Fruit fly (Drosophila melanogaster): Measurements from ENCODE around the gene nuf.

nuf gene

dm6 chr3L:14160436-14160835 lies 30.2 kb upstream of the nuf start (continued):
- TF ChIP-seq CG9139 (GFP tag; optimal IDR thresholded peaks at IDR 0.05) (no peak), CG6808 (GFP tag; optimal IDR thresholded peaks at IDR 0.05) (no peak), CG11762 (GFP tag; optimal IDR thresholded peaks at IDR 0.05; ENCODE audit: insufficient read depth) (no peak), CG3032 (tag; optimal IDR thresholded peaks at IDR 0.05) (no peak), Gug (GFP tag; IDR thresholded peaks at IDR 0.05) (no peak), CG1621 (tag; optimal IDR thresholded peaks at IDR 0.05) (no peak), svp (GFP tag) (peak; percentile 68), fd85E (GFP tag; optimal IDR thresholded peaks at IDR 0.05) (no peak), CG32006 (GFP tag; optimal IDR thresholded peaks at IDR 0.05) (peak; percentile 35), Met (GFP tag; optimal IDR thresholded peaks at IDR 0.05) (no peak), CG8632 (GFP tag; optimal IDR thresholded peaks at IDR 0.05) (peak; percentile 30), Eip75B (GFP tag; optimal IDR thresholded peaks at IDR 0.05) (no peak), dac (GFP tag; optimal IDR thresholded peaks at IDR 0.05) (no peak), Lpt (GFP tag; optimal IDR thresholded peaks at IDR 0.05) (no peak), Hr4 (GFP tag; optimal IDR thresholded peaks at IDR 0.05) (no peak), CG8119 (GFP tag; IDR thresholded peaks at IDR 0.05) (0 out of 3 replicates have a peak, but pooled peaks have one; percentile 24), CG11294 (GFP tag; IDR thresholded peaks at IDR 0.05) (no peak), esn (GFP tag; optimal IDR thresholded peaks at IDR 0.05) (peak; percentile 39)

DNA sequence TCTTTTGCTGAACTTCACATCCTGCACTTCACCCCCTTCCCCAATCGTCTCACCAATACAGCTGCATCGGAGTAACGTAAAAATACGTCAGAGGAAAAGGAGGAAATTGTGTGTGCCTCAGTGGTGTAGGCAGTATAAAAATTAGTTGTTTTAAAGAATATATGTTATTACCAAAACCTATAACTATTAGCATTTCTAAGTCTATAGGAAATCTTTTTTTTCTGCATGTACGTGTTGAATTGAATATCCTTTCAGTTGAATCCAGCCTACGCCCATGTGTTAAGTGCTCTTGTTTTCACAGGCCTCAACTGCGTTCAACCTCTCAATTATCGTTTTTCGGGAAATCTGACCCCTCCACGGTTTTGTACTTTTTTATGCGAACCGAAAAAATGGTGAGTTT lies 28.7 kb upstream of the nuf start:
- TF ChIP-seq Eip75B (GFP tag; optimal IDR thresholded peaks at IDR 0.05), result no peak
- TF ChIP-seq CG11294 (GFP tag; IDR thresholded peaks at IDR 0.05), result no peak
- no peak for TF ChIP-seq CG6854 (GFP tag; optimal IDR thresholded peaks at IDR 0.05)
- no peak for TF ChIP-seq vri (GFP tag; optimal IDR thresholded peaks at IDR 0.05)
- TF ChIP-seq svp (GFP tag), result peak; percentile 51

- TF ChIP-seq CG6163 (GFP tag; IDR thresholded peaks at IDR 0.05) (0 out of 3 replicates have a peak, but pooled peaks have one; percentile 23), Hr4 (GFP tag; optimal IDR thresholded peaks at IDR 0.05) (no peak), svp (GFP tag) (peak; percentile 22), CG3919 (GFP tag; optimal IDR thresholded peaks at IDR 0.05) (no peak), Blimp-1 (GFP tag; optimal IDR thresholded peaks at IDR 0.05) (no peak)
Measured at dm6 chr3L:14166271-14166670, 24.4 kb upstream of the nuf start.

DNA sequence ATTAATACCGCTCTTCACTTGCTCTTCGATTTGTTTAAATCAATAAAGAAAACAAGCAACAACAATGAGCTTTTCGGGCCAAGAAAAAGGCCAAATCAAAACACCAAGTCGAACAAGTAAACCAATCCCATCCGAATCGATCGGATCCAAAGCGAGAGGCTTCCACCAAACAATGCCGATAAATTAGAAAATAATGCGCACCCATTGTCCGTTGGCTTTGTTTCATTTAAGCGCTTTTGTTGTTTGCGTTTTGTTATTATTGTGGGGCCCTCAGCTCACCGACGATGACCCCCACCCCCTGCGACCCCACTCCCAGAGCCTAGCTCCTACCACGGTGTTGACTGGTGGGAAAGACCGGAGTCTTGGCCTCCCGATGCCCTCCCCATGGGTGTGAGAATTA lies 22.8 kb upstream of the nuf start:
- TF ChIP-seq CG31627 (GFP tag; optimal IDR thresholded peaks at IDR 0.05) (no peak), Ets96B (tag; optimal IDR thresholded peaks at IDR 0.05) (no peak), spab (GFP tag; optimal IDR thresholded peaks at IDR 0.05) (no peak), Smox (GFP tag; optimal IDR thresholded peaks at IDR 0.05) (no peak), ss (GFP tag; optimal IDR thresholded peaks at IDR 0.05) (no peak), CG15336 (GFP tag; IDR thresholded peaks at IDR 0.05) (no peak), Sox102F (GFP tag; optimal IDR thresholded peaks at IDR 0.05) (no peak), CG6163 (GFP tag; IDR thresholded peaks at IDR 0.05) (no peak), vri (GFP tag; optimal IDR thresholded peaks at IDR 0.05) (no peak), CG6792 (GFP tag; optimal IDR thresholded peaks at IDR 0.05) (no peak), achi (GFP tag; optimal IDR thresholded peaks at IDR 0.05) (no peak), fd85E (GFP tag; optimal IDR thresholded peaks at IDR 0.05) (no peak), salr (GFP tag; optimal IDR thresholded peaks at IDR 0.05) (no peak), net (GFP tag; optimal IDR thresholded peaks at IDR 0.05) (no peak), Ets21C (GFP tag; optimal IDR thresholded peaks at IDR 0.05) (no peak), fd59A (GFP tag; optimal IDR thresholded peaks at IDR 0.05) (no peak)

Data from whole organism, prepupa.